Fruit fly (Drosophila melanogaster): ENCODE results near the gene CG32104.

Gene CG32104

DNA sequence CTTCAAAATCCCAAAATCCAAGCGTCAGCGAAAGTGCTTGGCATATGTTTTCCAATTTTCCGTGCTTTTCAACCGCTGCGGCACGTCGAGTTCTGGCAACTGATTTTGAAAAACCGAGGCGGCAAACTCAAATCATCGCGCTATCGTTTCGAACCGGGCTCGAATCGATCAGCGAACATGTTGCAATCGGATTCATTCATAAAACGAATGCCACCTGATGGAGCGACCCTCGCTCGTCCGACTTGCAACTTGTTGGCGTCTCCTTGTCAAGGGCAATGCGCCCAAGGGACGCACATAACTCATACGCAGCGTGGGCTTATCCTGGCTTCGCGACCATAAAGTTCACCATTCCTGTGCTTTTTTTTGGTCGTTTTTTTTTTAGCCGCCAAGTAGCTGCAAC, 47.7 kb downstream of the CG32104 start, which contains the start of gene CrzR:
CrzR (minus strand) TSS at position 105 of the 400 bp plus-strand sequence.
- no peak for TF ChIP-seq Rel (GFP tag; optimal IDR thresholded peaks at IDR 0.05)
- TF ChIP-seq Rel (tag; optimal IDR thresholded peaks at IDR 0.05) = no peak
- TF ChIP-seq Hr83 (GFP tag; optimal IDR thresholded peaks at IDR 0.05; ENCODE audit: poor library complexity, severe bottlenecking) = no peak
- TF ChIP-seq Dfd (GFP tag; optimal IDR thresholded peaks at IDR 0.05) = no peak
- no peak for TF ChIP-seq Dif (GFP tag; optimal IDR thresholded peaks at IDR 0.05; ENCODE audit: partially characterized antibody)
- TF ChIP-seq sv (GFP tag; optimal IDR thresholded peaks at IDR 0.05) = no peak
- no peak for TF ChIP-seq pan (optimal IDR thresholded peaks at IDR 0.05)
- TF ChIP-seq N (GFP tag; optimal IDR thresholded peaks at IDR 0.05) = no peak
- TF ChIP-seq Sp1 (GFP tag; optimal IDR thresholded peaks at IDR 0.05) = no peak
- TF ChIP-seq Vsx2 (GFP tag; optimal IDR thresholded peaks at IDR 0.05; ENCODE audit: partially characterized antibody) = no peak
- no peak for TF ChIP-seq dsf (GFP tag; optimal IDR thresholded peaks at IDR 0.05; ENCODE audit: borderline replicate concordance)
- TF ChIP-seq Jra (GFP tag; optimal IDR thresholded peaks at IDR 0.05) = no peak
- no peak for TF ChIP-seq Hr78 (GFP tag; optimal IDR thresholded peaks at IDR 0.05)
- TF ChIP-seq jim (GFP tag; optimal IDR thresholded peaks at IDR 0.05) = no peak
- TF ChIP-seq dl (GFP tag; optimal IDR thresholded peaks at IDR 0.05; ENCODE audit: insufficient read depth in 1 of 2, partially characterized antibody in 2 of 2) = no peak
- TF ChIP-seq lola (GFP tag; optimal IDR thresholded peaks at IDR 0.05) = no peak
- TF ChIP-seq OdsH (GFP tag; optimal IDR thresholded peaks at IDR 0.05) = no peak
- TF ChIP-seq woc (GFP tag; optimal IDR thresholded peaks at IDR 0.05) = no peak

DNA sequence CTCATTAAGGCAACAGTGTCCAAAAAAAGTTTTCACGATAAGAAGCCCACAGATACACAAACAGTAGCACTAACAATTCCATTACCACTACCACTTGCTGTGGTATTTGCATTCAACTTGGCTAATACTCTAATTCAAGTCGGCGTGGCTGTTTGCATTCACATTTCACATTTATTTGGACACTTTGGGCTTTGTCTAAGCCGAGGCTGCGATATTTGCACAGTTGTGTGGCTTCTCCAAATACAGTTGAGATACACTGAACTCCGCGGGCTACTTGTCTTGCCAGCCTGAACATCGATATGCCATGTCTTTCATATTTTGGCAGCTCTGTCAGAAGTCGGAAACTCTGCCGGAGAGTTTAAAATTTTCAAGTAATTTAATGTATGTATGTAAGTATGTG, 48.8 kb downstream of the CG32104 start:
- no peak for TF ChIP-seq tai (GFP tag; optimal IDR thresholded peaks at IDR 0.05)
- TF ChIP-seq HLH106 (tag; optimal IDR thresholded peaks at IDR 0.05) = no peak
- no peak for TF ChIP-seq jim (GFP tag; optimal IDR thresholded peaks at IDR 0.05)
- TF ChIP-seq Sp1 (GFP tag; optimal IDR thresholded peaks at IDR 0.05) = no peak
- no peak for TF ChIP-seq sage (GFP tag; optimal IDR thresholded peaks at IDR 0.05)
- no peak for TF ChIP-seq dsf (GFP tag; optimal IDR thresholded peaks at IDR 0.05; ENCODE audit: borderline replicate concordance)
- TF ChIP-seq br (GFP tag; optimal IDR thresholded peaks at IDR 0.05) = no peak
- TF ChIP-seq OdsH (GFP tag; optimal IDR thresholded peaks at IDR 0.05) = no peak
- TF ChIP-seq Dfd (GFP tag; optimal IDR thresholded peaks at IDR 0.05) = no peak
- TF ChIP-seq psq (GFP tag; optimal IDR thresholded peaks at IDR 0.05) = no peak
- no peak for TF ChIP-seq dmrt93B (GFP tag; optimal IDR thresholded peaks at IDR 0.05)
- no peak for TF ChIP-seq Jra (GFP tag; optimal IDR thresholded peaks at IDR 0.05)
- no peak for TF ChIP-seq usp (GFP tag; optimal IDR thresholded peaks at IDR 0.05)
- TF ChIP-seq pan (optimal IDR thresholded peaks at IDR 0.05) = no peak

Data from whole organism, wandering third instar larva.